Worm (Caenorhabditis elegans) whole organism, L2 larva: ENCODE data around the gene Y105C5B.1413.

ENCODE experiments used
- C34F6.9 ChIP-seq: fragments of 150-350 bp; optimal IDR thresholded peaks from 2 replicates; lab custom pipeline; 2014; ENCODE audit warnings: missing biosample characterization, missing genetic modification characterization
- Y55F3AM.14 ChIP-seq: fragments of 200-800 bp; sonication (Bioruptor generic); optimal IDR thresholded peaks from 2 replicates; lab custom pipeline; 2018; ENCODE audit warnings: mild to moderate bottlenecking, missing genetic modification characterization, missing compliant biosample characterization
- ZK546.5 ChIP-seq: sonication (generic microtip); optimal IDR thresholded peaks from 2 replicates; lab custom pipeline; 2017; ENCODE audit warnings: missing biosample characterization, missing genetic modification characterization
- alr-1 ChIP-seq: fragments of 150-350 bp; optimal IDR thresholded peaks from 2 replicates; lab custom pipeline; 2014; ENCODE audit warnings: missing biosample characterization, missing genetic modification characterization
- aly-2 ChIP-seq: fragments of 150-350 bp; optimal IDR thresholded peaks from 2 replicates; lab custom pipeline; 2014; ENCODE audit warnings: missing biosample characterization, missing genetic modification characterization
- ceh-16 ChIP-seq: fragments of 150-350 bp; optimal IDR thresholded peaks from 2 replicates; lab custom pipeline; 2014; ENCODE audit warnings: missing biosample characterization, missing genetic modification characterization
- ceh-82 ChIP-seq: fragments of 150-350 bp; optimal IDR thresholded peaks from 2 replicates; lab custom pipeline; 2014; ENCODE audit warnings: missing biosample characterization, missing genetic modification characterization
- crh-2 ChIP-seq: sonication (generic microtip); optimal IDR thresholded peaks from 2 replicates; lab custom pipeline; 2017; ENCODE audit warnings: missing biosample characterization, missing genetic modification characterization
- dmd-4 ChIP-seq: sonication (generic microtip); optimal IDR thresholded peaks from 2 replicates; lab custom pipeline; 2017; ENCODE audit warnings: missing biosample characterization, missing genetic modification characterization
- egl-27 ChIP-seq: sonication (generic microtip); optimal IDR thresholded peaks from 3 replicates; lab custom pipeline; 2017; ENCODE audit warnings: missing biosample characterization, missing genetic modification reagents, missing genetic modification characterization
- elt-1 ChIP-seq: fragments of 150-350 bp; optimal IDR thresholded peaks from 2 replicates; lab custom pipeline; 2014; ENCODE audit warnings: missing biosample characterization, missing genetic modification characterization
- elt-3 ChIP-seq: sonication (generic microtip); optimal IDR thresholded peaks from 2 replicates; lab custom pipeline; 2017; ENCODE audit warnings: missing biosample characterization, missing genetic modification characterization
- fos-1 ChIP-seq: fragments of 150-350 bp; optimal IDR thresholded peaks from 2 replicates; lab custom pipeline; 2014; ENCODE audit warnings: missing biosample characterization, missing genetic modification characterization
- lin-11 ChIP-seq: fragments of 150-350 bp; sonication (generic microtip); optimal IDR thresholded peaks from 2 replicates; lab custom pipeline; 2014; ENCODE audit warnings: missing biosample characterization, missing genetic modification characterization, inconsistent platforms, mixed read lengths
- lin-39 ChIP-seq: fragments of 150-350 bp; optimal IDR thresholded peaks from 2 replicates; lab custom pipeline; 2014; ENCODE audit warnings: missing biosample characterization, missing genetic modification reagents, missing genetic modification characterization
- mab-5 ChIP-seq: fragments of 150-350 bp; optimal IDR thresholded peaks from 2 replicates; lab custom pipeline; 2014; ENCODE audit warnings: missing biosample characterization, missing genetic modification characterization
- mbf-1 ChIP-seq: sonication (generic microtip); optimal IDR thresholded peaks from 2 replicates; lab custom pipeline; 2017; ENCODE audit warnings: missing biosample characterization, missing genetic modification characterization
- mdl-1 ChIP-seq, 2 experiments: fragments of 150-350 bp in 1 of 2; sonication (generic microtip) in 1 of 2; optimal IDR thresholded peaks; 2 replicates each; lab custom pipeline; 2017; ENCODE audit warnings: missing biosample characterization in 2 of 2, missing genetic modification characterization in 2 of 2
- nhr-10 ChIP-seq: sonication (generic microtip); optimal IDR thresholded peaks from 2 replicates; lab custom pipeline; 2017; ENCODE audit warnings: missing biosample characterization, missing genetic modification characterization
- nhr-11 ChIP-seq: fragments of 150-350 bp; optimal IDR thresholded peaks from 2 replicates; lab custom pipeline; 2014; ENCODE audit warnings: missing biosample characterization, missing genetic modification characterization
- nhr-12 ChIP-seq: fragments of 150-350 bp; optimal IDR thresholded peaks from 2 replicates; lab custom pipeline; 2014; ENCODE audit warnings: missing biosample characterization, missing genetic modification characterization
- nhr-129 ChIP-seq: fragments of 150-350 bp; optimal IDR thresholded peaks from 2 replicates; lab custom pipeline; 2014; ENCODE audit warnings: missing biosample characterization, missing genetic modification characterization
- nhr-21 ChIP-seq: fragments of 150-350 bp; optimal IDR thresholded peaks from 2 replicates; lab custom pipeline; 2014; ENCODE audit warnings: missing biosample characterization, missing genetic modification characterization
- nhr-237 ChIP-seq: fragments of 150-350 bp; optimal IDR thresholded peaks from 2 replicates; lab custom pipeline; 2014; ENCODE audit warnings: missing biosample characterization, missing genetic modification characterization
- nhr-25 ChIP-seq: fragments of 150-350 bp; sonication (generic microtip); optimal IDR thresholded peaks from 3 replicates; lab custom pipeline; 2014; ENCODE audit warnings: missing biosample characterization, missing genetic modification characterization
- nhr-6 ChIP-seq: fragments of 150-350 bp; optimal IDR thresholded peaks from 2 replicates; lab custom pipeline; 2014; ENCODE audit warnings: missing biosample characterization, missing genetic modification characterization
- nhr-77 ChIP-seq: fragments of 150-350 bp; optimal IDR thresholded peaks from 2 replicates; lab custom pipeline; 2014; ENCODE audit warnings: missing biosample characterization, missing genetic modification characterization
- peb-1 ChIP-seq: fragments of 150-350 bp; optimal IDR thresholded peaks from 2 replicates; lab custom pipeline; 2014; ENCODE audit warnings: missing biosample characterization, missing genetic modification characterization
- sem-4 ChIP-seq: fragments of 150-350 bp; optimal IDR thresholded peaks from 2 replicates; lab custom pipeline; 2014; ENCODE audit warnings: missing biosample characterization, missing genetic modification reagents, missing genetic modification characterization
- skn-1 ChIP-seq: sonication (generic microtip); optimal IDR thresholded peaks from 2 replicates; lab custom pipeline; 2017; ENCODE audit warnings: missing biosample characterization, missing genetic modification characterization
- sma-3 ChIP-seq: sonication (generic microtip); optimal IDR thresholded peaks from 2 replicates; lab custom pipeline; 2016; ENCODE audit warnings: missing genetic modification reagents, missing genetic modification characterization, missing compliant biosample characterization
- sma-9 ChIP-seq, 2 experiments: fragments of 150-350 bp in 1 of 2; sonication (generic microtip) in 1 of 2; optimal IDR thresholded peaks; 2 replicates each; lab custom pipeline; 2014 to 2016; ENCODE audit warnings: missing genetic modification characterization in 2 of 2, mild to moderate bottlenecking in 1 of 2, missing biosample characterization in 1 of 2, missing compliant biosample characterization in 1 of 2, missing genetic modification reagents in 1 of 2, moderate library complexity in 1 of 2
- snpc-4 ChIP-seq: fragments of 150-350 bp; optimal IDR thresholded peaks from 2 replicates; lab custom pipeline; 2014; ENCODE audit warnings: missing biosample characterization, missing genetic modification characterization
- unc-55 ChIP-seq: fragments of 150-350 bp; sonication (generic microtip); optimal IDR thresholded peaks from 3 replicates; lab custom pipeline; 2014; ENCODE audit warnings: missing biosample characterization, missing genetic modification reagents, missing genetic modification characterization
- zag-1 ChIP-seq: fragments of 150-350 bp; optimal IDR thresholded peaks from 2 replicates; lab custom pipeline; 2014; ENCODE audit warnings: missing biosample characterization, missing genetic modification characterization
- ztf-11 ChIP-seq: sonication (generic microtip); optimal IDR thresholded peaks from 2 replicates; lab custom pipeline; 2017; ENCODE audit warnings: missing biosample characterization, missing genetic modification characterization

Gene Y105C5B.1413

DNA sequence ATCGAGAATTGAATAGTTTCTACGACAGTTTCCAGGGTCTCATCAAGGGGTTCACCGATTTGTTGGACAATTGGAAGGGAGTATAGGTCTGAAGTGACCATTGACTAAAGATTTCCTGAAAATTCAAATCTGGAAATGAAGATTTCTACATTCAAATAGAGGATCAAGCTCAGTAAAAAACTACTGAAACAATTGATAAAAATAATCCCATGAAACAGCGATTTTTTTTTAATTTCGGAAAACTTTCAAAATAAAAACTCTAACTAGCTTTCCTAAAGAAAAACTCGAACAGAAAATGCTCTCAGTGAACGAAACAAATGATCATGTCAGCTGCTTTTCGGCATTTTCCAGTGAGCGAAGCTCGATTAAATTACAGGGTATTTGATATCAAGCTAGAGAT is 37.1 kb upstream of the Y105C5B.1413 start, which contains the start of gene srv-11:
Gene srv-11, minus strand, starts transcription at position 101 of the 400 bp plus-strand sequence.
- no peak for TF ChIP-seq nhr-6 (tag; lab: Kevin White, UChicago)
- TF ChIP-seq aly-2 (tag; lab: Kevin White, UChicago), result no peak
- no peak for TF ChIP-seq peb-1 (tag; lab: Kevin White, UChicago)
- no peak for TF ChIP-seq mdl-1 (tag; optimal IDR thresholded peaks at IDR 0.05; lab: Kevin White, UChicago)
- TF ChIP-seq dmd-4, result no peak

DNA sequence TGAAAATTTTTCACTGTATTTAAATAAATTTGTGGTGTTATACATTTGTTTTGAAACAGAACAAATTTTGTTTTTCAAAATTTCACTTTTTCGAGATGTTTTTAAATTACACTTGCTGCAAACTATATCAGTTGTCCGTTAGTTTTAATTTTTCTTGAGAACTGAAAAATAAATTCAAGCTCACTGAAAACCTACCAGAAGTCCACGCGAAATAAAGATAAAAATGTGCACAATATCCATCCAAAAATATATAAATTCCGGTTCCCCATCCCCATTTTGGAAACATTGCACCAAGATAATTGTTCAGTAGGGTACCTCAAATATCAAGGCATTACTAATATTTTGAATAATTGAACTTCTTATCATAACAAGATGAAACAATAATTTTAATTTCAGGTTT is 36.3 kb upstream of the Y105C5B.1413 start:
- TF ChIP-seq ceh-16 (tag; lab: Kevin White, UChicago) (no peak), zag-1 (tag; lab: Kevin White, UChicago) (no peak), dmd-4 (no peak), sem-4 (tag; lab: Kevin White, UChicago) (no peak), peb-1 (tag; lab: Kevin White, UChicago) (no peak), nhr-129 (tag; lab: Kevin White, UChicago) (no peak), elt-1 (tag; lab: Kevin White, UChicago) (no peak), unc-55 (GFP tag; lab: Kevin White, UChicago) (no peak), nhr-25 (tag; lab: Kevin White, UChicago) (no peak), lin-39 (no peak), sma-3 (GFP tag; lab: Kevin White, UChicago) (no peak), nhr-77 (tag; lab: Kevin White, UChicago) (no peak), nhr-10 (tag; lab: Kevin White, UChicago) (no peak), fos-1 (tag; lab: Kevin White, UChicago) (no peak)

DNA sequence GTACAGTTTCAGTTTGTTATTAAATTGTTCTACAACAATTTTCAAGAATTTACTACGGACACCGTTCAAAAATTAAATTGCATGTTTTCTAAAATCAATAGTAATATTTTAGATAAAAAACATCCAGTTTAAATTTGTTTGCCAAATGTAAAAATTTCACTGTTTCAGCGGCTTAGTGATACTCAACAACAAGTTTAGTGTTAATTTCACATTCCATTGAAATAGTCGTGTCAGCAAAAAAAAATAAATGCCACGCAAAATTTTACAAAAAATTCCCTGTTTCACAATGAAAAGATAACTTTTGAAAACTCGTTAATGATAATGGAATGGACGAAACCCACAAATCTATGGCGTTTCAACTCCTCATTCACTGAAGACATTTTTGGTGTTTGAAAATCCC is 31.7 kb upstream of the Y105C5B.1413 start:
- TF ChIP-seq lin-11 (tag; lab: Kevin White, UChicago) (no peak), sma-3 (GFP tag; lab: Kevin White, UChicago) (no peak), C34F6.9 (no peak), nhr-6 (tag; lab: Kevin White, UChicago) (no peak), aly-2 (tag; lab: Kevin White, UChicago) (no peak), mab-5 (no peak), snpc-4 (tag; lab: Kevin White, UChicago) (no peak), sma-9 (GFP tag; optimal IDR thresholded peaks at IDR 0.05; lab: Kevin White, UChicago) (no peak), sma-9 (tag; optimal IDR thresholded peaks at IDR 0.05; lab: Kevin White, UChicago) (no peak), unc-55 (GFP tag; lab: Kevin White, UChicago) (no peak), ZK546.5 (tag; lab: Kevin White, UChicago) (no peak), egl-27 (tag; lab: Kevin White, UChicago) (no peak)

DNA sequence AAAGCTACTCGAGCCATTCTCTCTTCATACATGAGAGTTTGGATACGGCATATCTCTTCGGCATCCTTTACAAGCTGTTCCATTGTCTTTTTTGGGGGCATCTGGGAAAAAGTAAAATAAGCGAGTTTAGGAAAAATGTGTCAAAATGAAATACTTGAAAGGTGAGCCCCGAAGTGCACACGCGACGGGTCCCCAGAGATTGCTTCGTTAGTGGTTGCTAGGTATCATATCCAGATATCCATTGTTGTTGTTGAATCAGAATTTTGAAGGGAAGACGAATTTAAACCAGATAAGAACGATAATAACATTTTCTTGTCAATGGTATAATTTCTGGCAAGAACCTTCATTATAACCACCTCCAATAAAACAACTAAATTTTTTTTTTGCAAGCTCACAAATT is 26.5 kb upstream of the Y105C5B.1413 start, which contains the start of gene H25K10.2:
Gene H25K10.2, minus strand, starts transcription at position 101 of the 400 bp plus-strand sequence.
- TF ChIP-seq mdl-1 (tag; optimal IDR thresholded peaks at IDR 0.05; lab: Kevin White, UChicago), result no peak
- no peak for TF ChIP-seq nhr-11 (tag; lab: Kevin White, UChicago)
- TF ChIP-seq nhr-12 (tag; lab: Kevin White, UChicago), result no peak
- no peak for TF ChIP-seq egl-27 (tag; lab: Kevin White, UChicago)
- TF ChIP-seq elt-1 (tag; lab: Kevin White, UChicago), result no peak
- no peak for TF ChIP-seq alr-1 (tag; lab: Kevin White, UChicago)

DNA sequence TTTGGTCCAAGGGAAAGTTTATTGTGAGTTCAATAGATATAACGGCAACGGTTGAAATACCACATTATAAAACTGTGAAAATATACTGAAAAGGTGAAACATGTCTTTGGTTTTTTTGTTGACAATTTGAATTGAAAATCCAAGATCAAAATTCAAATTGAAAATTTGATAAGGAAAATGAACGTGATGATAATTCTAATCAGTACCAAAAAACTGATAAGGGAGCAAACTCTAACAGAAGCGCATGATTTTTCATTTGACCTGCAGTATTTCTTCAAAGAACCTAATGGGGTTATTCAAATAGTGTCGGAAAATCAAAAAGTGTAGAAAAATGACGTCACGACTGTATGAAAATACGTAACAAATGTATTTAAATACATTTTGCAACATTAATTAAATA is 19.0 kb upstream of the Y105C5B.1413 start:
- TF ChIP-seq nhr-10 (tag; lab: Kevin White, UChicago) (no peak), nhr-6 (tag; lab: Kevin White, UChicago) (no peak), mbf-1 (no peak), ztf-11 (tag; lab: Kevin White, UChicago) (no peak), nhr-237 (tag; lab: Kevin White, UChicago) (no peak), sma-3 (GFP tag; lab: Kevin White, UChicago) (no peak), elt-3 (tag; lab: Kevin White, UChicago) (no peak), ceh-82 (tag; lab: Kevin White, UChicago) (no peak), Y55F3AM.14 (GFP tag; lab: Kevin White, UChicago) (no peak), nhr-21 (tag; lab: Kevin White, UChicago) (no peak), crh-2 (tag; lab: Kevin White, UChicago) (peak; percentile 28), lin-11 (tag; lab: Kevin White, UChicago) (no peak), nhr-12 (tag; lab: Kevin White, UChicago) (no peak), sma-9 (GFP tag; optimal IDR thresholded peaks at IDR 0.05; lab: Kevin White, UChicago) (peak; percentile 68), sma-9 (tag; optimal IDR thresholded peaks at IDR 0.05; lab: Kevin White, UChicago) (no peak), skn-1 (tag; lab: Kevin White, UChicago) (peak; percentile 62), fos-1 (tag; lab: Kevin White, UChicago) (peak; percentile 68), nhr-129 (tag; lab: Kevin White, UChicago) (no peak), C34F6.9 (no peak), lin-39 (no peak), sem-4 (tag; lab: Kevin White, UChicago) (no peak)
